Fruit fly (Drosophila melanogaster): ENCODE data around the gene CG2656.
A peak's percentile ranks its signal among the peaks of the same experiment; 100 is the strongest.

Gene CG2656

DNA sequence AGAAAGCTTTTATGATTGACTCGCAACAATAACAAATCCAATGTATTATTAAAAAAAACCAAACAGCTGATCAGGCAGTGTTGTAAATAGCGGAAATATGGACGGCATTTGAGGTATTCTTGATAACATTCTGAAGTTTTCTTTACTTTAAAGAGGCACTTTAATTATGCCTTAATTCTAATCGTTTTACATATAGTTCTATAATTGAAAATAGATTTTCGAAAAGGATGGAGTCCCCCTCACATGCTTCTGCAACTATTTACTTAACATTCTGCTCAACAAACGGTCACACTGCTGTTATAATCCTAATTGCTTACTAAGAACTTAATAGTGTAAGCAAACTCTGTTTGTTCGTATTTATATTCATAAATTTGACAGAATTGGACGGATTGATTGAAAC is 16.6 kb upstream of the CG2656 start, which contains the start of gene CG10068 (continued):
- TF ChIP-seq HHEX (GFP tag; optimal IDR thresholded peaks at IDR 0.05) (peak; percentile 84), CG12071 (GFP tag; optimal IDR thresholded peaks at IDR 0.05) (peak; percentile 60), Meics (GFP tag; optimal IDR thresholded peaks at IDR 0.05) (peak; percentile 82), Bdp1 (GFP tag; optimal IDR thresholded peaks at IDR 0.05) (peak; percentile 90), CG10267 (tag; optimal IDR thresholded peaks at IDR 0.05) (peak; percentile 99), CG12942 (GFP tag; optimal IDR thresholded peaks at IDR 0.05) (peak; percentile 81), wdn (GFP tag; IDR thresholded peaks at IDR 0.05) (peak; percentile 83), aop (GFP tag; IDR thresholded peaks at IDR 0.05) (0 out of 2 replicates have a peak, but pooled peaks have one; percentile 79), CG10979 (tag; optimal IDR thresholded peaks at IDR 0.05) (peak; percentile 89), Taf1 (GFP tag; IDR thresholded peaks at IDR 0.05) (peak; percentile 67), Hr78 (GFP tag; optimal IDR thresholded peaks at IDR 0.05) (peak in 1 of 2 experiments; percentile 32), Hey (tag; optimal IDR thresholded peaks at IDR 0.05) (no peak), CG9797 (GFP tag; optimal IDR thresholded peaks at IDR 0.05) (peak; percentile 69), CG6765 (GFP tag; optimal IDR thresholded peaks at IDR 0.05) (peak; percentile 69), CG8359 (GFP tag; optimal IDR thresholded peaks at IDR 0.05; ENCODE audit: borderline replicate concordance) (peak; percentile 53), HLH3B (GFP tag; IDR thresholded peaks at IDR 0.05) (peak; percentile 93), CG31441 (GFP tag; IDR thresholded peaks at IDR 0.05) (peak; percentile 88), CG5953 (GFP tag; IDR thresholded peaks at IDR 0.05) (peak; percentile 89), CG1233 (GFP tag; optimal IDR thresholded peaks at IDR 0.05) (peak; percentile 84), dmrt11E (tag; optimal IDR thresholded peaks at IDR 0.05) (peak; percentile 90), eve (GFP tag; optimal IDR thresholded peaks at IDR 0.05) (no peak), Hand (GFP tag; optimal IDR thresholded peaks at IDR 0.05) (peak; percentile 54), BtbVII (GFP tag; optimal IDR thresholded peaks at IDR 0.05) (peak; percentile 81), CG17829 (tag; optimal IDR thresholded peaks at IDR 0.05) (peak; percentile 94), CG11723 (GFP tag; optimal IDR thresholded peaks at IDR 0.05) (peak; percentile 59), CTCF (GFP tag; optimal IDR thresholded peaks at IDR 0.05) (peak; percentile 62), CG1024 (GFP tag; IDR thresholded peaks at IDR 0.05) (peak; percentile 90), CG12299 (tag; optimal IDR thresholded peaks at IDR 0.05) (peak; percentile 87), CG13894 (tag; optimal IDR thresholded peaks at IDR 0.05) (peak; percentile 90), CG11504 (tag; optimal IDR thresholded peaks at IDR 0.05) (peak; percentile 90), Bteb2 (GFP tag; optimal IDR thresholded peaks at IDR 0.05) (peak; percentile 81), CG6791 (GFP tag; IDR thresholded peaks at IDR 0.05; ENCODE audit: partially characterized antibody) (no peak), ara (GFP tag; IDR thresholded peaks at IDR 0.05) (peak; percentile 94), CG12769 (tag; optimal IDR thresholded peaks at IDR 0.05) (peak; percentile 77), CG16813 (GFP tag; IDR thresholded peaks at IDR 0.05; ENCODE audit: partially characterized antibody) (peak; percentile 38; the same call in 1 of the 3 replicates), bab2 (GFP tag; optimal IDR thresholded peaks at IDR 0.05) (peak; percentile 89), CG6254 (GFP tag; optimal IDR thresholded peaks at IDR 0.05) (peak; percentile 85), pho (GFP tag; optimal IDR thresholded peaks at IDR 0.05) (peak; percentile 84), fd96Cb (tag; optimal IDR thresholded peaks at IDR 0.05) (peak; percentile 88), psq (GFP tag; optimal IDR thresholded peaks at IDR 0.05) (peak; percentile 66), sim (GFP tag; IDR thresholded peaks at IDR 0.05) (peak; percentile 91), ssp (GFP tag; IDR thresholded peaks at IDR 0.05) (peak; percentile 70), seq (GFP tag; IDR thresholded peaks at IDR 0.05) (peak; percentile 91), CG14441 (GFP tag; IDR thresholded peaks at IDR 0.05) (peak; percentile 91), Oli (tag; optimal IDR thresholded peaks at IDR 0.05) (peak; percentile 72), Vsx1 (GFP tag; optimal IDR thresholded peaks at IDR 0.05) (peak; percentile 72), CG8281 (tag; optimal IDR thresholded peaks at IDR 0.05) (peak; percentile 63), mirr (GFP tag; optimal IDR thresholded peaks at IDR 0.05) (peak; percentile 60), tap (tag; optimal IDR thresholded peaks at IDR 0.05) (peak; percentile 77), CG3163 (GFP tag; optimal IDR thresholded peaks at IDR 0.05) (peak; percentile 71), CG16815 (GFP tag; optimal IDR thresholded peaks at IDR 0.05) (peak; percentile 77)
